Fruit fly (Drosophila melanogaster) whole organism, embryonic: ENCODE measurements around the gene CG12096.
A peak's percentile ranks its signal among the peaks of the same experiment; 100 is the strongest.
"Not testable (repeated sequence)": the region's sequence is repeated elsewhere in the genome, so short reads cannot be mapped to it uniquely, and the experiment has no call there.

Experiments
- Ada2b ChIP-seq: fragments of 200-800 bp; sonication (Bioruptor generic); IDR thresholded peaks from 2 replicates; pipeline ENCODE4 v1.3.6; 2022; ENCODE audit warnings: missing biosample characterization, missing genetic modification characterization
- CG1024 ChIP-seq: fragments of 200-800 bp; sonication (Bioruptor generic); IDR thresholded peaks from 2 replicates; pipeline ENCODE4 v1.3.6; 2022; ENCODE audit warnings: missing biosample characterization, missing genetic modification characterization
- CG12299 ChIP-seq: fragments of 200-800 bp; sonication (Bioruptor generic); optimal IDR thresholded peaks from 2 replicates; lab custom pipeline; 2018; ENCODE audit warnings: missing biosample characterization, mild to moderate bottlenecking, missing genetic modification characterization
- CG14014 ChIP-seq: fragments of 200-800 bp; sonication (Bioruptor generic); IDR thresholded peaks from 2 replicates; pipeline ENCODE4 v1.3.6; 2022; ENCODE audit warnings: missing biosample characterization, missing genetic modification characterization
- CG14441 ChIP-seq: fragments of 200-800 bp; sonication (Bioruptor generic); IDR thresholded peaks from 2 replicates; pipeline ENCODE4 v1.3.6; 2022; ENCODE audit warnings: missing biosample characterization, missing genetic modification characterization
- CG16813 ChIP-seq: fragments of 200-800 bp; sonication (Bioruptor generic); IDR thresholded peaks from 3 replicates; pipeline ENCODE4 v1.3.6; 2022; ENCODE audit warnings: missing biosample characterization, missing genetic modification characterization; ENCODE audit not compliant: partially characterized antibody
- CG2129 ChIP-seq: fragments of 200-800 bp; sonication (Bioruptor generic); IDR thresholded peaks from 2 replicates; pipeline ENCODE4 v1.3.6; 2022; ENCODE audit warnings: missing biosample characterization, missing genetic modification characterization; ENCODE audit not compliant: partially characterized antibody
- CG30403 ChIP-seq: fragments of 200-800 bp; sonication (Bioruptor generic); optimal IDR thresholded peaks from 3 replicates; lab custom pipeline; 2016; ENCODE audit warnings: missing biosample characterization, missing genetic modification characterization
- CG3065 ChIP-seq: fragments of 200-800 bp; sonication (Bioruptor generic); optimal IDR thresholded peaks from 2 replicates; lab custom pipeline; 2016; ENCODE audit warnings: missing biosample characterization, missing genetic modification characterization
- CG32772 ChIP-seq: fragments of 200-800 bp; sonication (Bioruptor generic); IDR thresholded peaks from 2 replicates; pipeline ENCODE4 v1.3.6; 2022; ENCODE audit warnings: missing biosample characterization, missing genetic modification characterization
- CG6175 ChIP-seq: fragments of 200-800 bp; sonication (Bioruptor generic); IDR thresholded peaks from 3 replicates; pipeline ENCODE4 v1.3.6; 2022; ENCODE audit warnings: missing biosample characterization, missing genetic modification characterization
- CG6791 ChIP-seq: fragments of 200-800 bp; sonication (Bioruptor generic); IDR thresholded peaks from 3 replicates; pipeline ENCODE4 v1.3.6; 2022; ENCODE audit warnings: missing biosample characterization, missing genetic modification characterization; ENCODE audit not compliant: partially characterized antibody
- CG7357 ChIP-seq: fragments of 200-800 bp; sonication (Bioruptor generic); IDR thresholded peaks from 3 replicates; pipeline ENCODE4 v1.3.6; 2022; ENCODE audit warnings: missing biosample characterization, missing genetic modification characterization
- CG9932 ChIP-seq: fragments of 200-800 bp; sonication (Bioruptor generic); IDR thresholded peaks from 2 replicates; pipeline ENCODE4 v1.3.6; 2022; ENCODE audit warnings: missing biosample characterization, missing genetic modification characterization
- Doc3 ChIP-seq: fragments of 200-800 bp; sonication (Bioruptor generic); IDR thresholded peaks from 3 replicates; pipeline ENCODE4 v1.3.6; 2022; ENCODE audit warnings: missing biosample characterization, missing genetic modification characterization; ENCODE audit not compliant: partially characterized antibody
- Dp ChIP-seq: fragments of 200-800 bp; sonication (Bioruptor generic); optimal IDR thresholded peaks from 2 replicates; lab custom pipeline; 2018; ENCODE audit warnings: missing biosample characterization, mild to moderate bottlenecking, missing genetic modification characterization, moderate library complexity
- Dref ChIP-seq: fragments of 200-800 bp; sonication (Bioruptor generic); IDR thresholded peaks from 2 replicates; pipeline ENCODE4 v1.3.6; 2022; ENCODE audit warnings: missing biosample characterization, missing genetic modification characterization
- HLHmδ ChIP-seq: fragments of 200-800 bp; sonication (Bioruptor generic); optimal IDR thresholded peaks from 2 replicates; lab custom pipeline; 2018; ENCODE audit warnings: missing biosample characterization, mild to moderate bottlenecking, missing genetic modification characterization, moderate library complexity
- MBD-R2 ChIP-seq: fragments of 200-800 bp; sonication (Bioruptor generic); IDR thresholded peaks from 2 replicates; pipeline ENCODE4 v1.3.6; 2022; ENCODE audit warnings: missing biosample characterization, missing genetic modification characterization
- Med ChIP-seq: fragments of 200-800 bp; sonication (Bioruptor generic); peaks from one replicate; lab custom pipeline; 2016; ENCODE audit warnings: missing biosample characterization, missing genetic modification characterization, mild to moderate bottlenecking, inconsistent platforms, moderate library complexity
- Nf-YC ChIP-seq: fragments of 200-800 bp; optimal IDR thresholded peaks from 3 replicates; lab custom pipeline; 2019; ENCODE audit warnings: missing biosample characterization, mild to moderate bottlenecking, missing genetic modification characterization, moderate library complexity
- Opbp ChIP-seq: fragments of 200-800 bp; sonication (Bioruptor generic); IDR thresholded peaks from 3 replicates; pipeline ENCODE4 v1.3.6; 2022; ENCODE audit warnings: missing biosample characterization, missing genetic modification characterization; ENCODE audit not compliant: partially characterized antibody
- Scr ChIP-seq: fragments of 200-800 bp; sonication (Bioruptor generic); IDR thresholded peaks from 2 replicates; pipeline ENCODE4 v1.3.6; 2022; ENCODE audit warnings: missing biosample characterization, missing genetic modification characterization; ENCODE audit not compliant: partially characterized antibody
- Xrp1 ChIP-seq: fragments of 200-800 bp; sonication (Bioruptor generic); IDR thresholded peaks from 2 replicates; pipeline ENCODE4 v1.3.6; 2022; ENCODE audit warnings: missing biosample characterization, missing genetic modification characterization
- bbx ChIP-seq: fragments of 200-800 bp; sonication (Bioruptor generic); IDR thresholded peaks from 2 replicates; pipeline ENCODE4 v1.3.6; 2022; ENCODE audit warnings: missing biosample characterization, missing genetic modification characterization; ENCODE audit not compliant: partially characterized antibody
- chinmo ChIP-seq: fragments of 200-800 bp; sonication (Bioruptor generic); IDR thresholded peaks from 4 replicates; pipeline ENCODE4 v1.3.6; 2022; ENCODE audit warnings: missing biosample characterization, missing genetic modification characterization; ENCODE audit not compliant: partially characterized antibody
- ci ChIP-seq: fragments of 200-800 bp; sonication (Bioruptor generic); IDR thresholded peaks from 3 replicates; pipeline ENCODE4 v1.3.6; 2022; ENCODE audit warnings: missing biosample characterization, missing genetic modification characterization
- danr ChIP-seq: fragments of 200-800 bp; sonication (Bioruptor generic); IDR thresholded peaks from 2 replicates; pipeline ENCODE4 v1.3.6; 2022; ENCODE audit warnings: missing biosample characterization, missing genetic modification characterization
- esg ChIP-seq: fragments of 200-800 bp; sonication (Bioruptor generic); conservative IDR thresholded peaks from 2 replicates; pipeline ENCODE4 v1.3.6; 2022; ENCODE audit warnings: missing biosample characterization, missing genetic modification characterization
- ftz-f1 ChIP-seq: fragments of 200-800 bp; sonication (Bioruptor generic); optimal IDR thresholded peaks from 2 replicates; lab custom pipeline; 2016; ENCODE audit warnings: missing biosample characterization, missing genetic modification characterization
- inv ChIP-seq: fragments of 200-800 bp; sonication (Bioruptor generic); IDR thresholded peaks from 2 replicates; pipeline ENCODE4 v1.3.6; 2022; ENCODE audit warnings: missing biosample characterization, missing genetic modification characterization; ENCODE audit not compliant: partially characterized antibody
- kah ChIP-seq: fragments of 200-800 bp; sonication (Bioruptor generic); optimal IDR thresholded peaks from 2 replicates; lab custom pipeline; 2018; ENCODE audit warnings: missing biosample characterization, mild to moderate bottlenecking, missing genetic modification characterization
- knrl ChIP-seq: fragments of 200-800 bp; sonication (Bioruptor generic); IDR thresholded peaks from 3 replicates; pipeline ENCODE4 v1.3.6; 2022; ENCODE audit warnings: missing biosample characterization, missing genetic modification characterization; ENCODE audit not compliant: partially characterized antibody
- onecut ChIP-seq: fragments of 200-800 bp; sonication (Bioruptor generic); IDR thresholded peaks from 2 replicates; pipeline ENCODE4 v1.3.6; 2022; ENCODE audit warnings: missing biosample characterization, missing genetic modification characterization
- pb ChIP-seq: fragments of 200-800 bp; sonication (Bioruptor generic); optimal IDR thresholded peaks from 3 replicates; lab custom pipeline; 2016; ENCODE audit warnings: missing biosample characterization, missing genetic modification characterization
- prd ChIP-seq, 3 experiments: fragments of >200 bp in 2 of 3; fragments of 200-800 bp in 1 of 3; sonication (Bioruptor generic) in 1 of 3; optimal IDR thresholded peaks in 2 of 3; IDR thresholded peaks in 1 of 3; 2 replicates in 2 of 3; 3 replicates in 1 of 3; pipeline versions ENCODE4 v1.3.6 to Lab custom; 2017 to 2022; ENCODE audit warnings: missing biosample characterization in 1 of 3, missing genetic modification characterization in 1 of 3
- row ChIP-seq: fragments of 200-800 bp; sonication (Bioruptor generic); IDR thresholded peaks from 3 replicates; pipeline ENCODE4 v1.3.6; 2022; ENCODE audit warnings: missing biosample characterization, missing genetic modification characterization
- sisA ChIP-seq: fragments of 200-800 bp; sonication (Bioruptor generic); IDR thresholded peaks from 2 replicates; pipeline ENCODE4 v1.3.6; 2022; ENCODE audit warnings: missing biosample characterization, missing genetic modification characterization
- sna ChIP-seq: fragments of 200-800 bp; sonication (Bioruptor generic); IDR thresholded peaks from 2 replicates; pipeline ENCODE4 v1.3.6; 2022; ENCODE audit warnings: missing biosample characterization, missing genetic modification characterization; ENCODE audit not compliant: partially characterized antibody
- sr ChIP-seq: fragments of 200-800 bp; sonication (Bioruptor generic); IDR thresholded peaks from 3 replicates; pipeline ENCODE4 v1.3.6; 2022; ENCODE audit warnings: missing biosample characterization, missing genetic modification characterization
- zen2 ChIP-seq: fragments of 200-800 bp; sonication (Bioruptor generic); IDR thresholded peaks from 3 replicates; pipeline ENCODE4 v1.3.6; 2022; ENCODE audit warnings: missing biosample characterization, missing genetic modification characterization; ENCODE audit not compliant: partially characterized antibody

CG12096 gene

DNA sequence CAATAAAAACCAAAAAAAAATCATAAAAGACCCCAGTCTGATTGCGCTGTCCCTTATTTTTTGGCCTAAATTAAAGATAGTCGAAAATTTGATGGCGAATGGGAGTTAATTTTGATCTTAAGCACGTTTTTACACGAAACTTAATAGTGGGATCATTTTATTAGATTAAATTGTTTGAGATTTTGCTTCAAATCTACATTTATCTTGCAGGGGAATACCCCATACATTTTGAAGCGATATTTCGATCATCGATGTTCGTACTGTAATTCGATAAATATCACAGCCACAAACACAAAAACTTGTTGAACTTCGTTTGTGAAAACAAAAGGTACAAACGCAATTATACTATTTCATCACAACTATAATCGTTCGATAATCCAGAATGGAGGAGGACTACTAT lies 18.3 kb downstream of the CG12096 start, which contains the start of gene CG32640 (continued):
- TF ChIP-seq CG16813 (GFP tag; lab: Robert Waterston, UW), result peak; percentile 63
- TF ChIP-seq Doc3, result peak; percentile 40; the same call in 2 of the 3 replicates
- 0 out of 2 replicates have a peak, but pooled peaks have one; percentile 11 for TF ChIP-seq Ada2b (GFP tag; lab: Robert Waterston, UW)
- peak; percentile 48 for TF ChIP-seq Dref (GFP tag; lab: Robert Waterston, UW)
- TF ChIP-seq CG1024 (GFP tag; lab: Robert Waterston, UW), result peak; percentile 55; the same call in 1 of the 2 replicates
- TF ChIP-seq CG14441 (GFP tag; lab: Robert Waterston, UW), result 0 out of 2 replicates have a peak, but pooled peaks have one; percentile 25
- TF ChIP-seq CG14014 (GFP tag; lab: Robert Waterston, UW), result 0 out of 2 replicates have a peak, but pooled peaks have one; percentile 22
- TF ChIP-seq onecut, result peak; percentile 39
- TF ChIP-seq prd (optimal IDR thresholded peaks at IDR 0.05; lab: Kevin White, UChicago), result not testable (repeated sequence)
- 0 out of 3 replicates have a peak, but pooled peaks have one; percentile 10 for TF ChIP-seq prd (GFP tag; IDR thresholded peaks at IDR 0.05; lab: Robert Waterston, UW)
- TF ChIP-seq inv (GFP tag; lab: Robert Waterston, UW), result peak; percentile 48; the same call in 1 of the 2 replicates
- peak; percentile 61; the same call in 2 of the 3 replicates for TF ChIP-seq CG6791 (GFP tag; lab: Robert Waterston, UW)
- peak; percentile 53; the same call in 1 of the 3 replicates for TF ChIP-seq Opbp (GFP tag; lab: Robert Waterston, UW)
- peak; percentile 40 for TF ChIP-seq Scr
- TF ChIP-seq sna, result 0 out of 2 replicates have a peak, but pooled peaks have one; percentile 33
- 0 out of 2 replicates have a peak, but pooled peaks have one; percentile 32 for TF ChIP-seq esg (GFP tag; lab: Robert Waterston, UW)
- TF ChIP-seq, all 482 proteins: peak for 37; not testable (repeated sequence) for 445

DNA sequence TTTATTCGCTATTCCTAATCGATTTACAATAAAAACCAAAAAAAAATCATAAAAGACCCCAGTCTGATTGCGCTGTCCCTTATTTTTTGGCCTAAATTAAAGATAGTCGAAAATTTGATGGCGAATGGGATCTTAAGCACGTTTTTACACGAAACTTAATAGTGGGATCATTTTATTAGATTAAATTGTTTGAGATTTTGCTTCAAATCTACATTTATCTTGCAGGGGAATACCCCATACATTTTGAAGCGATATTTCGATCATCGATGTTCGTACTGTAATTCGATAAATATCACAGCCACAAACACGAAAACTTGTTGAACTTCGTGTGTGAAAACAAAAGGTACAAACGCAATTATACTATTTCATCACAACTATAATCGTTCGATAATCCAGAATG lies 24.8 kb downstream of the CG12096 start, which contains the start of gene CG32641:
CG32641 (plus strand) TSS at position 301 of the 400 bp plus-strand sequence.
- TF ChIP-seq CG2129, result 0 out of 2 replicates have a peak, but pooled peaks have one; percentile 10
- TF ChIP-seq Dref (GFP tag; lab: Robert Waterston, UW), result peak; percentile 44; the same call in 1 of the 2 replicates
- 0 out of 3 replicates have a peak, but pooled peaks have one; percentile 23 for TF ChIP-seq CG16813 (GFP tag; lab: Robert Waterston, UW)
- TF ChIP-seq CG9932 (GFP tag; lab: Robert Waterston, UW), result peak; percentile 38; the same call in 1 of the 2 replicates
- TF ChIP-seq Xrp1, result peak; percentile 23; the same call in 1 of the 2 replicates
- TF ChIP-seq onecut, result 0 out of 2 replicates have a peak, but pooled peaks have one; percentile 3
- 0 out of 3 replicates have a peak, but pooled peaks have one; percentile 45 for TF ChIP-seq CG7357
- TF ChIP-seq inv (GFP tag; lab: Robert Waterston, UW), result peak; percentile 47; the same call in 1 of the 2 replicates
- 0 out of 4 replicates have a peak, but pooled peaks have one; percentile 13 for TF ChIP-seq chinmo (GFP tag; lab: Robert Waterston, UW)
- 0 out of 2 replicates have a peak, but pooled peaks have one; percentile 32 for TF ChIP-seq Scr
- 0 out of 3 replicates have a peak, but pooled peaks have one; percentile 47 for TF ChIP-seq CG6791 (GFP tag; lab: Robert Waterston, UW)
- peak; percentile 9; the same call in 1 of the 2 replicates for TF ChIP-seq MBD-R2
- TF ChIP-seq bbx, result peak; percentile 61
- peak; percentile 45; the same call in 1 of the 3 replicates for TF ChIP-seq zen2 (GFP tag; lab: Robert Waterston, UW)
- peak; percentile 38; the same call in 1 of the 3 replicates for TF ChIP-seq knrl (GFP tag; lab: Robert Waterston, UW)

DNA sequence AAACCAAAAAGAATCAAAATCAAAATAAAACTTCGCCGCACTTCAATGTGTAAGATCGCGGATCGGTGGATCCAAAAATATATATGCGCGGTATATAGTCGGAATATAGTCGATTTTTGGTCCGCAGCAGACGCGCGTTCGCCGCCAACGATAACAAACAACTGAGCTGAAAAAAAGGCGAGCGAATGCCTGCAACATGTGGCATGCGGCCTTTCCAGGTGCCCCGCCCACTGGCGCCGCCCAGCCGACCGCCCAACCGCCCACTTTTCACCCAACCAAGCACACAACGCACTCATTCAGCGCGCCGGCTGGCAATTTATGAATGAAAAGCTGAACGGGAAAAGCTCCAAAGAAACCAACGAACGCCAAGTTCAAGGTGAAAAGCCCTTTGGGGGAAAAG lies 29.6 kb downstream of the CG12096 start, which contains the start of gene Lgr4:
Lgr4 (minus strand) TSS at position 133 of the 400 bp plus-strand sequence.
- TF ChIP-seq ftz-f1 (no peak), Med (peak; percentile 37), Scr (no peak), CG6175 (peak; percentile 65; the same call in 2 of the 3 replicates), CG3065 (GFP tag; lab: Kevin White, UChicago) (peak; percentile 5), pb (GFP tag; lab: Kevin White, UChicago) (no peak), CG32772 (GFP tag; lab: Robert Waterston, UW) (no peak), danr (GFP tag; lab: Robert Waterston, UW) (0 out of 2 replicates have a peak, but pooled peaks have one; percentile 23), CG12299 (tag; lab: Kevin White, UChicago) (no peak), ci (0 out of 3 replicates have a peak, but pooled peaks have one; percentile 35), HLHmδ (no peak), kah (GFP tag; lab: Kevin White, UChicago) (peak; percentile 41), CG30403 (no peak), sisA (GFP tag; lab: Robert Waterston, UW) (no peak), sr (GFP tag; lab: Robert Waterston, UW) (0 out of 3 replicates have a peak, but pooled peaks have one; percentile 28), Nf-YC (no peak), Dp (GFP tag; lab: Kevin White, UChicago) (peak; percentile 22), row (GFP tag; lab: Robert Waterston, UW) (no peak)
